Worm (Caenorhabditis elegans): ENCODE measurements around the gene F58G6.7.

DNA sequence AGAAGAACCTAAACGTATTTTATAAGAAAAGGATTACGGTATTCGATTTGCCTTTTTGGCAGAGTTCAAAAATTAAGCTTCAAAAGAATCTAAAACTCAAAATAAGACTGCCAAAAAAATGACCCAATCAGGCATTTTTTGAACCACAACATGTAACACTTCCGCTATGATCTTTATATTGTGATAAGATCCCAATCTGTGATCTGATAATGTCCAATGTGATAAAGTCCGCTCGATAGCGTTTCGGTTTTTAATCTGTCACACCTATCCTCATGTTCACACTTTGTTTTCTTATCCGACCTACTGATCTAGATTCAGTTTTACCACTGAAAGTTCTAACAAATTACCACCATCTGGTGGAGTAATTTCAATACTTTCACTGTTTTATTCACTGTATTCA, 40.1 kb upstream of the F58G6.7 start:
- TF ChIP-seq flt-1 (GFP tag; IDR thresholded peaks at IDR 0.05) (no peak), med-1 (GFP tag; optimal IDR thresholded peaks at IDR 0.05; ENCODE audit: insufficient read depth) (no peak), T22C8.4 (GFP tag; IDR thresholded peaks at IDR 0.05) (no peak), cog-1 (tag; optimal IDR thresholded peaks at IDR 0.05) (no peak), klf-2 (GFP tag; conservative IDR thresholded peaks at IDR 0.05) (no peak), tab-1 (GFP tag; IDR thresholded peaks at IDR 0.05) (no peak)
